Fruit fly (Drosophila melanogaster) whole organism, larva: Measurements from ENCODE around the gene CG1764.

Experiments
- noc ChIP-seq: fragments of 200-800 bp; sonication (Bioruptor generic); optimal IDR thresholded peaks from 3 replicates; lab custom pipeline; 2019; ENCODE audit warnings: missing biosample characterization, mild to moderate bottlenecking, missing genetic modification characterization, moderate library complexity

The CG1764 gene

DNA sequence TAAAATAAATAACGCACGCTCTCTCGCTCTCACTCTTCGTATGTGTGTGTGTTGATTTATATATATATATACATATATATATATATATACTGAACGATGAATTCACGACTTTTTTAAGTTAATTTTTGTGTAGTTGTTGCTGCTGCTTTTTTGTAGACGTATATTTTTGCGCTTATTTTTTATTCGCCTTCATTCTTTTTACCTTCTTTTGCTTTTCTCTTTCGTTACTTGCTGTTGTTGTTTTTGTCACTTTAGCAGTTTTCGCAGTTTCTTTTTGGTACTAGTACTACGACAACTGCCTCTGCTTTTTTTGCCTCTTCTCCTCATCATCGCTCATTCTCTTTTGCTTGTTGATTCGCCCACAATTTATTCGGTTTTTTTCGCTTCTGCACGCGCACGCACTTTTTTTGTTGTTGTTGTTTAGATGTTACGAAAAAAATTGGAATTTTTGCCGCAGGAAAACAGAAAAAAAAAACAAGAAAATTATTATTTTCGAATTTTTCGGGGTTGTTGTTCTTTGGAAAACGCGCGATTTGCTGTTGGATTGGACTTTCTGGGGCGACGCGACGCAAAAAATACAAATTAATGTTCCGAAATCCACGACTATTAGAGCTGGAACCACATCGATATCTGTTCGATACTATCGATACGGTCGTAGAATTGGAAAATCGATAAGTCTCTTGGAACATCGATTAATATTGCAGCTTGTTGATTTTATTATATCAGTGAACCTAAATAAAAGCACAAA lies 17.0 kb downstream of the CG1764 start, which contains the start of the genes HDAC4 and CG15743:
TSS of gene HDAC4 (minus strand) at position 632 of the 748 bp plus-strand sequence.
TSS of gene CG15743 (plus strand) at position 707 of the 748 bp plus-strand sequence.
- TF ChIP-seq noc, result no peak

DNA sequence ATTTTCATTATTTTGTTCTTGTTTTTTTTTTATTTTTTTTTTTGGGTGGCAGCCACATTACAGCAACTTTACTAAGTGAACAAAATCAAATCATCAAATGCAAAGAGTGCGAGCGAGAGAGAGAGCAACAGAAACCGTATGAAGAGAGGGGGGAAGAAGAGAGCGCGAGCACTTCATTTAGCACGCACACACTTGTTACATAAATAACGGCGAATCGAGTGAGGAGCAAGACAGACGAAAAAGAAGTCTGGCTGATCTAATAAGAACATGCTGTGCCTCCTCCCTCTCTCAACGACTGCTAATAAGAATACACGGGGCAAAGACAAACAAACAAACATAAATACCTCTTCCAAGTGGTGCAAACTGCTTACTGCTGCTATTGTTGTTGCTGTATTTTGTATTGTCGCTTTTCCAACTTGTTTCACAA lies 17.7 kb downstream of the CG1764 start:
- no peak for TF ChIP-seq noc

DNA sequence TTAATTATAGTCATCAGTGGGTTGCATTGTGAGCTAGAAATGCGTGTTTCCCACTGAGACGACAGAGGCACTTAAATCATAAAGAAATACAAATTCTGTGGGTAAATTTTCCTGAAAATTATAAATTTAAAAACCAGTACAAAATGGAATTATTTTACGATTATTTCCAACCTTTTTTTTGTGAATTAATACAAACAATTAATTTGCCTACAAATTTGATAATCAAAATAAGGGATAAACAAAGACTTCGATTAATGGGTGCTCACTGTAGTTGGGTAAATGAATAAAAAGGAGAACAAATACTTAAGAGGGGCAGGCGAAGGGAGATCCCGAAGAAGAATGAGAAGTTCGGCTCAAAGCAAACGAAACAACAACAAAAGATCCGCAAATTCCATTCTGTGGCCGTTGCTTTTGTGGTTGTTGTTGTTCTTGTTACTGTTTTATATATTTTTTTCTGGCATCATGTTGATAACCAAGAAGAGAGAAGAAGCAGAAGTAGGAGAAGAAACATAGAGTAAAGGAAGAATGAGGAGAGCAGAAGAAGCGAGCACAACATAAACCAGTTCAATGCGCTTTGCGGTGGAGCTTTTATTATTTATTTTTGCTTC lies 18.2 kb downstream of the CG1764 start:
- peak; percentile 40 for TF ChIP-seq noc

DNA sequence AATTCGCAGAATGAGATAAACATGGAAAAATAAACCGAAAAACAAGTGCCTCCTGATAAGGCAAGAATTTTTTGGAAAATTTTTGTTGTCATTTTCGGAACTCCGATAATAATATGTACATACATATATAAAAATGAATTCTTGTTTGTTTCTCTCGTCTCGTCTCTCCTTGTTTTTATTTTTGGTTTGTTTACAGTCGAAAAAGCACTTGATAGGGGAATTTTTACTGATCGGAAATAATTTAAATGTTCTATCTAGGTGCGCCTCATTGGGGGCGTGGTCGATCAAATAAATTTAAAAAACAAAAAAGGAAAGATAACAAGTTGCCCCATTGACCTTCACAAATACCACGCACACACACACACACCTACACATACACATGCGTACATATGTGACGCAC lies 19.5 kb downstream of the CG1764 start:
- no peak for TF ChIP-seq noc

DNA sequence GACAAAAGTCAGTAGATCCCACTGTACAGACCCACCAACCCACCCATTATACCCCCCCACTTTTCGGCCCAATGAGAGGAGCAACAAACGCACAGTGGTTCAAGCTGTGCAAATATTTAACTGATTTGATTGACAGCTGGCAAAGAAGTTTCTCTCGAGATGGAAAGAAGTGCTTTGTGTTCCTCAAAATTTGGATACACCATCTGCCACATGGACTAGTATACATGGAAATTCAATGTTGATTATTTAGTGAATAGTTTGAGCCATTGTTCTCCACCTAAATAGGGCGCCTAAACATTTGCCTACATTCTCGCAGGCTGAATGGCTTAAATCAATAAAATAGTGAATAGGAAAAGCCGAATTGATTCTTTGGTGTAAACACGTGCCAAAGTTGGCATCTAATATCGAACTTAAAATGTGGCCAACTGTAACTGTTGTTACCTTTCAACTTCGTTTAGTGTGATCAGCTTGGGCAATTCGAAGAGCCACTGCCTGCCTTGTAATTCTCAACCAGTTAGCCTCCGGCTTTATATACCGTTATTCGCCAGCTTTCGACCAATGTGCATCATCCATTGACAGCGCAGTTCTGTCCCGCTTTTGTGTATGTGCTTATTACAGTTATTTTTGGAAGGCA lies 20.9 kb downstream of the CG1764 start:
- TF ChIP-seq noc, result peak; percentile 1

DNA sequence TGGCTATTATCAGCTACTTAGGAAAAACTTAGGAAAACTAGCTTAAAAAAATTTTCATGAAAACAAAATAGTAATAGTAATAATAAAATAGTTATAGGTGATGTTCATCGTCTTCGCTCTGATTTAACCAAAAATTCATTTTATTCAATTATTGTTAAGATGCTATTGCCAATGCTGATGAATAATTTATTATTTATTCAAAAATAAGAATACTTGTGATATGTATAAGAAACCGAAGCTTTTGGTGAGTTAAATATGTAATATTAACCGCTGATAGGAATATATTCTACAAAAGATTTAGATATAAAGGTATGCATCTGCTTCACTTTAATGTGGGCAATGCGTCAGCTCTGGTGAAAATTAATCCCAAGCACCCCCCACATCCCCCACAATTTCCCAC lies 21.5 kb downstream of the CG1764 start:
- no peak for TF ChIP-seq noc

DNA sequence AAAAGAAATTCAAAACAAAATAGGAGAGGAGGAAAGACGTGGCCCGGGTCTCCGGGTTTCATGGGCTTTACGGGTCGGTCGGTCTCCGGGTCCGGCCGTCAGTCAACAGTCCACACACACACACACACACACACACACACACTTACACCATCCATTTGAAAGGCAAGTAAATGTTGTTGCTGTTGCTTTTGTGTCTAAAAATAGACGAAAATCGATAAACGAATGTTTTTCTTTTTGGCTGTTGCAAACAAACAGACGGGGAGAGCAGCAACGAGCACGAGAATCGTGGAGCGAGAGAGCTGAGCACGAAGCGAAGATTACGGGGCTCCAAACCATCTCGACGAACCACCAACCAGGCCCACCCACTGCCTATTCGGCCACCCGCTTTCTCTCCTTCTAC lies 22.0 kb downstream of the CG1764 start:
- TF ChIP-seq noc, result no peak

DNA sequence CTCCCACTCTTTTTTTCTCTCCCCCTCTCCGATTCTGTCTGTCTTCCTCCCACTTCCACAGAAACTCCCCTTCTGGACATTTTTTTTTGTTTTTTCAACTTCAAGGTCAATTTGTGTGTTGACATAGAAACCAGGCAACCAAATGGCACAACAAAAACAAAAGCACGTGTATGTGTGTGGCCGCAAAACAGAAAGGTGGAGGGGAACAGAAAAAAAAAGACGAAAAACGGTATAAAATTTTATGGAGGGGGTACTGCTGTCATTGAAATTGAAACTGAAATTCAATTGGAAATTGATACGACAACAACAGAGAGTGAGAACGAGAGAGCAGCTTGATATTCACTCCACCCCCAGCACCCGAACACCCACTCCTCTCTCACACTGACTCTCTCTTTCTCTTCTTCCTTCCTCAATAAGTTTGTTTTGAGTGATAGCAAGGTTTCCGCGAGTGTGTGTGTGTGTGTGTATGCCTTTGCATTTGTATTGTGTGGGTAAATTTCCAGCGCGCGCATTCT lies 23.7 kb downstream of the CG1764 start:
- no peak for TF ChIP-seq noc

DNA sequence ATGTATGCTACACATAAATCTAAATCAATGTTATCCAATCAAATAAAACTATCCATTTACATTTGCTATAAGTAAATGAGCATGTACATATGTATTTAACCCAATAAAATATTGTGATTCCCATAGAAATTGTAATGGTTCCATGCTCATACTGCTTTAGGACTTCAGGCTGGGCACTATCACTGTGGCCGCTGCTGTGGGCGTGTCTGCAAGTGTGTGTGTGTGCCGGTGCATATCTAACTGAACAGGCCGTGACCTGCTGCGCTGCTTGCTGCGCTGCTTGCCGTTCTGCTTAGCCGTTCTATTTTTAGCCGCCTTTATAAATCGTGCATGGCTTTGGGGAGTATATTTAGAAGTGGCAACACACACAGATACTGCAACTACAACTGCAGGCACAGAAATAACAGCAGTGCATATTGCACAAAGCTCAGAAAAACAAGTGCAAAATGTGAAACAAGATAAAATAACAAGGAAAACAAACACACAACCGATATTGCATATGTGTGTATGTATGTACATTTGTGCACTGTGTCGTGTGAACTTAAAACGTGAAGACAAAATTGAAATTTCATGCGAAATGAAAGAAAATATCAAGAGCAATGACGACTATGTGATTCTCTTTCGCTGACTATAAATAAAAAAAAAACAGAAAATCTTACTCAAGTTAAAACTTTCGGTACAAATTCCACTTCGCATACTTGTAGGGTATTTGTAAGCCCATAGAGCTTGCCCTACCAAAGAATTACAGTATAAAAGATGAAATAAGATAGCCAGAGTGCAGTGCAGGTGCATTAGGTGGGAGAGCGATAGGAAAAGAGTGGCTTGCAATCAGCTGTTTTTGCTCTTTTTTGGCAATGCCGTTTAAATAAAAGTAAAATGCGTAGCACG lies 24.4 kb downstream of the CG1764 start:
- no peak for TF ChIP-seq noc

DNA sequence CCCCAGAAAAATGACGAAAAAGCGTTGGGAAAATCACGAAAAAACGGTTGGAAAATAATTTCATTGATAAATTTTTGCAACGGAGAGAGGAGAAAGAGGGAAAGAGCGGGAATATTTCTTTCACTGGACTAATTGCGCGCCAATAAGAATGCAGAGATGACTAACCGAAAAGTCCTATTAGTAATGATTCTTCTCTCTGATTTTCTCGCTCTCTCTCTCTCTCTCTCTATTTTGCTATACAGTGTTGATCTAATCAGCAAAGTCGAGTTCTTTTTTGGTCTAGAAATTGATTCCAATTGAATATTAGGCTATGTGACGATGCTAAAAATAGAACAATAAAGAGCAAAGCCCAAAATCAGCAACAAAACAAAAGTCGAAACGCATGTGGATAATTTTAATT lies 25.1 kb downstream of the CG1764 start:
- no peak for TF ChIP-seq noc

DNA sequence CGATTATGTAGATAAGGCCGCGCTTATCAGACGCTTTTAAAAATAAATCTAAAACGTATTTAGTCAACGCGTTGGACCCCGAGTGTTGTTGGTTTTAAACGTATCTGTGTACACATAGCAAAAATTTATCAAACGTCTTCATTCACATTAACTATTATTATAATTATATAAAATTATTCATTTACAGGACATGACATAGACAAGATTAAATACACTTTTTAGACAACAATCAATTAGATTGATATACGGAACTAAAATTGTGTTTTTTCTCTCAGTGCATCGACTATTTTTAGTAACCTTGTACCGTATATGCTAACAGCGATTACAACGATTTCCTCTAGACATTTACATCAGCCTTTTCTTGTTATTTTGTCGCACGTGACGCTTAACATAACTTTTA lies 25.5 kb downstream of the CG1764 start:
- peak; percentile 85 for TF ChIP-seq noc

DNA sequence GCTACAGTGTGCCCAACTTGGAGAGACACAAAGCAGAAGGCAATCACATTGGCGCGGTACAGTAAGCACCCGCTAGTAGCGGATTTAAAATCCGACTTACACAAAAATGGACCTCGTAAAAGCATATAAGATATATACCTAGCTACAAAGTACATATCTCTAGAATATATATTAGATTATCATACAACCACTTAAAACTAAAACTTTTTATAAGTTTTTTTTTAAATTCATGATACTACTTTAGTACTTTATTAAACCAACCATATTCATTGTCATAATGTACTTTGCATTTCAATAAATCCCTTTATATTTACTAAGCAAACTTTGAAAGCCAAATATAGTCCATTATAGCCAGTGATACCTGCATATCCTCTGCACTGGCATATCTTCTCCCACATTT lies 27.1 kb downstream of the CG1764 start:
- peak; percentile 66 for TF ChIP-seq noc

DNA sequence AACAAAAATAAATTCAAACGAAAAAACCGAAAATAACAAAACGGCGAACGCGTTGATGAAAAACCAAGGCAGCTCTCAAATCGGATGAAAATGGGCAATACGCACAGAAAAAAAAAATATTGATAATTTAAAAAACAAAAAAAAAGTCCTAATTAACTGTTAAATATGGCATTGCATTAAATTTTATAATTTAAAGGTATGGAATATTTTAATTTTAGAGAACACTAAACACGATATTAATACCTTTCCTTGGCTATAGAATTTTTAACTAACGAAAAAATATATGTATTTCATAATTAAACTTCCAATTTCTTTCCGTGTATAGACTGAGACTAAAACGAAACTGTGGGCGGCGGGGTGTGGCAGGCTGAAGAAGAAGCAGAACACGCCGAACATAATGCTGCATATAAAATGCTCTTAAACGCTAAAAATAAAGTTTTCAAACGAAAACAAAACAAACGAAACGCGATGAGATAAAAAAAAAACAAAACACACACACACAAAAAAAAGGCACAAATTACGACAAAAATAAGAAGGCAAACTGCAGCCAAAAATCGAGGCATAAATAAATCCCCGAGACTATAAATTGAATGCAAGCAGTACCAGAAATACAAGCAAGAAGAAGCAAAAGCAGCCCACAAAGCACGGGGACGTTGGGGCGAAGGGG lies 27.7 kb downstream of the CG1764 start:
- TF ChIP-seq noc, result peak; percentile 25

DNA sequence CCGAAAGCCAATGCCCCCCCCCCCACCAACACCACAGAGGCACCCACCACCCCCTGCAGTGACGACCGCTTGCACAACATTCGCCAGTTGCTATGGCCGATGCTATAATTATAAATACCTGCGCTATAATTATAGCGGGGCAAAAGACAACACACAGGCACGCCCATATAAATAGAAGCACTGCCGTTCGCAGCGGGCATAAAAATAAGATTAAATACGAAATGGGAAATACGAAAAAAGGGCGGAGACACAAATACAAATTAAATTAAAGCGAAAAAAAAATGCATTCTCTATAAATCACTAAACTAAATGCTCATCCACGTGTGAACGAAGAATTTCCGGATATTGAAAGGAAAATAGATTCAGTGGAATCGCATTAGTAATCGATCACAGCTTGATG lies 28.8 kb downstream of the CG1764 start:
- no peak for TF ChIP-seq noc

DNA sequence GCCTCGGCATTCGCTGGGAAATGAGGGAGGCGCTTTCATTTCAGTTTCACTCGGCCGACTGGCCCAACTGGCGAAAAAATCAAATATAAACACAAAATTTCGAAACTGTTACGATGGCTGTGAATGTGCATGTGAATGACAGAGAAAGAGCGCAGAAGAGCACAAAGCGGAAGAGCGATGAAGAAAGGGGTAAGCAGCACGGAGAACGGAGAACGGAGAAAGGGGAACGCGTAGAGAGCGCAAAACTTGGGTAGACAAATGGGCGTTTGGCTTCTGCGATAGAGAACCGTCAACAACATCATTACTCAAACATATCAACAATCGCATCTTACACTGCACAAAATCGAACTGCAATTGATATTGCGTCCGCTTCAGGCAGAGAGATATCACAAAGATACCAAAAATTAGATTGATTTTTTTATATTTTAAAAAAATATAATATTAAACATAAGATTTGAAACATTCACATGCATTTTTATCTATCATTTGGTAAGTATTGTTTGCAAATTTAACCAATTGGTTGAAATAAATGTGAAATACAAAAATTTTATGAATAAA lies 29.5 kb downstream of the CG1764 start:
- no peak for TF ChIP-seq noc

DNA sequence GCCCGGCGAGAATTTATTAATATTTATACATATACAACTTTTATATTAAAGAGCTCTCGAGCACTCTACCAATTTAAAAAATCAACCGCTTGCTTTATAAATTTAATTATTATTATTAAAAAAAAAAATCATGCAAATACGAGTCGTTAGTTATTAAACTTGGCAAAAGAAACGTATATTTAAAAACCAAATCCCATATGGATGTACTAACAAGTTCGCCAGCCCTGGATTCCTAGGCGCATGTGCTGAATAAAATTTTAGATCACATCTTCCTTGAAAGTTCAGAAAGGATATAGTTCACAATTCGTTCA lies 43.5 kb downstream of the CG1764 start, which contains the start of gene comt:
TSS of gene comt (plus strand) at position 265 of the 311 bp plus-strand sequence.
- TF ChIP-seq noc, result no peak
